Fruit fly (Drosophila melanogaster) whole organism, adult: ENCODE measurements around the gene CG43342.
A peak's percentile ranks its signal among the peaks of the same experiment; 100 is the strongest.

Source experiments
- CG11617 ChIP-seq: fragments of 200-800 bp; sonication (Bioruptor generic); optimal IDR thresholded peaks from 2 replicates; lab custom pipeline; 2017; ENCODE audit warnings: mild to moderate bottlenecking, missing biosample characterization, missing genetic modification reagents, missing genetic modification characterization
- CG12768 ChIP-seq: fragments of 200-800 bp; sonication (Bioruptor generic); optimal IDR thresholded peaks from 2 replicates; lab custom pipeline; 2017; ENCODE audit warnings: missing biosample characterization, missing genetic modification characterization, mild to moderate bottlenecking, moderate library complexity, missing genetic modification reagents
- CG14711 ChIP-seq: fragments of 200-800 bp; sonication (Bioruptor generic); optimal IDR thresholded peaks from 2 replicates; lab custom pipeline; 2018; ENCODE audit warnings: missing biosample characterization, mild to moderate bottlenecking, missing genetic modification characterization, moderate library complexity
- CG1620 ChIP-seq: fragments of 200-800 bp; sonication (Bioruptor generic); optimal IDR thresholded peaks from 2 replicates; lab custom pipeline; 2016; ENCODE audit warnings: missing biosample characterization, missing genetic modification characterization
- CG33017 ChIP-seq: fragments of 200-800 bp; sonication (Bioruptor generic); optimal IDR thresholded peaks from 2 replicates; lab custom pipeline; 2018; ENCODE audit warnings: missing biosample characterization, mild to moderate bottlenecking, missing genetic modification characterization, moderate library complexity
- CG5204 ChIP-seq: fragments of 200-800 bp; sonication (Bioruptor generic); optimal IDR thresholded peaks from 2 replicates; lab custom pipeline; 2016; ENCODE audit warnings: missing biosample characterization, missing genetic modification characterization
- CG7045 ChIP-seq: fragments of 200-800 bp; sonication (Bioruptor generic); optimal IDR thresholded peaks from 2 replicates; lab custom pipeline; 2017; ENCODE audit warnings: missing biosample characterization, mild to moderate bottlenecking, missing genetic modification characterization
- CG7101 ChIP-seq: fragments of 200-800 bp; sonication (Bioruptor generic); optimal IDR thresholded peaks from 2 replicates; lab custom pipeline; 2018; ENCODE audit warnings: missing biosample characterization, mild to moderate bottlenecking, missing genetic modification characterization, moderate library complexity
- Clk ChIP-seq: fragments of 200-800 bp; sonication (Bioruptor generic); optimal IDR thresholded peaks from 2 replicates; lab custom pipeline; 2017; ENCODE audit warnings: missing biosample characterization, missing genetic modification characterization
- Crg-1 ChIP-seq: fragments of 200-800 bp; sonication (Bioruptor generic); optimal IDR thresholded peaks from 2 replicates; lab custom pipeline; 2016; ENCODE audit warnings: missing biosample characterization, missing genetic modification characterization
- Hr96 ChIP-seq: fragments of 200-800 bp; sonication (Bioruptor generic); optimal IDR thresholded peaks from 2 replicates; lab custom pipeline; 2016; ENCODE audit warnings: missing biosample characterization, missing genetic modification characterization
- Mnt ChIP-seq: fragments of 200-800 bp; sonication (Bioruptor generic); optimal IDR thresholded peaks from 2 replicates; lab custom pipeline; 2016; ENCODE audit warnings: missing biosample characterization, mild to moderate bottlenecking, missing genetic modification characterization
- bab1 ChIP-seq: fragments of 200-800 bp; sonication (Bioruptor generic); optimal IDR thresholded peaks from 3 replicates; lab custom pipeline; 2019; ENCODE audit warnings: missing biosample characterization, mild to moderate bottlenecking, missing genetic modification characterization, moderate library complexity
- cic ChIP-seq: fragments of 200-800 bp; sonication (Bioruptor generic); optimal IDR thresholded peaks from 2 replicates; lab custom pipeline; 2017; ENCODE audit warnings: missing biosample characterization, mild to moderate bottlenecking, missing genetic modification characterization, moderate library complexity
- cnc ChIP-seq, 2 experiments: fragments of >200 bp; optimal IDR thresholded peaks; 2 replicates each; lab custom pipeline; 2017
- kay ChIP-seq: fragments of 200-800 bp; sonication (Bioruptor generic); peaks from one replicate; lab custom pipeline; 2016; ENCODE audit warnings: missing biosample characterization, missing genetic modification characterization, borderline replicate concordance
- ovo ChIP-seq: fragments of 200-800 bp; sonication (Bioruptor generic); optimal IDR thresholded peaks from 2 replicates; lab custom pipeline; 2016; ENCODE audit warnings: missing biosample characterization, missing genetic modification characterization
- pad ChIP-seq: fragments of 200-800 bp; sonication (Bioruptor generic); optimal IDR thresholded peaks from 3 replicates; lab custom pipeline; 2017; ENCODE audit warnings: missing biosample characterization, missing genetic modification characterization, mild to moderate bottlenecking, moderate library complexity, missing genetic modification reagents
- tj ChIP-seq: fragments of 200-800 bp; sonication (Bioruptor generic); optimal IDR thresholded peaks from 3 replicates; lab custom pipeline; 2017; ENCODE audit warnings: missing biosample characterization, mild to moderate bottlenecking, missing genetic modification characterization, moderate library complexity
- toe ChIP-seq: fragments of 200-800 bp; sonication (Bioruptor generic); optimal IDR thresholded peaks from 2 replicates; lab custom pipeline; 2016; ENCODE audit warnings: missing biosample characterization, missing genetic modification characterization

CG43342 gene

dm6 chr3R:22375674-22376073 lies 5.5 kb upstream of the CG43342 start, which contains the start of gene CG18596:
Gene CG18596, plus strand, starts transcription at chr3R:22375923.
- TF ChIP-seq Crg-1 (GFP tag; lab: Kevin White, UChicago): no peak
- no peak for TF ChIP-seq pad (GFP tag; lab: Kevin White, UChicago)
- no peak for TF ChIP-seq tj (GFP tag; lab: Kevin White, UChicago)
- no peak for TF ChIP-seq CG7045 (GFP tag; lab: Kevin White, UChicago)
- TF ChIP-seq CG12768: no peak
- no peak for TF ChIP-seq Clk (GFP tag; lab: Kevin White, UChicago)
- TF ChIP-seq CG14711 (tag; lab: Kevin White, UChicago): no peak
- TF ChIP-seq CG1620 (GFP tag; lab: Kevin White, UChicago): no peak
- no peak for TF ChIP-seq ovo
- TF ChIP-seq CG5204: no peak
- no peak for TF ChIP-seq toe (GFP tag; lab: Kevin White, UChicago)

dm6 chr3R:22379942-22380341 lies 1.2 kb upstream of the CG43342 start, which contains the start of gene CG34149:
Gene CG34149, plus strand, starts transcription at chr3R:22380128.
- TF ChIP-seq pad (GFP tag; lab: Kevin White, UChicago) (no peak), CG1620 (GFP tag; lab: Kevin White, UChicago) (no peak), ovo (no peak), CG7101 (tag; lab: Kevin White, UChicago) (no peak), CG7045 (GFP tag; lab: Kevin White, UChicago) (no peak), kay (GFP tag; lab: Kevin White, UChicago) (no peak), bab1 (GFP tag; lab: Kevin White, UChicago) (no peak)

- no peak for TF ChIP-seq CG33017 (tag; lab: Kevin White, UChicago)
- TF ChIP-seq CG7045 (GFP tag; lab: Kevin White, UChicago): no peak
- no peak for TF ChIP-seq ovo
- TF ChIP-seq Hr96: no peak
- TF ChIP-seq bab1 (GFP tag; lab: Kevin White, UChicago): no peak
- no peak for TF ChIP-seq pad (GFP tag; lab: Kevin White, UChicago)
- no peak for TF ChIP-seq CG14711 (tag; lab: Kevin White, UChicago)
- no peak for TF ChIP-seq Mnt (GFP tag; lab: Kevin White, UChicago)
- TF ChIP-seq CG1620 (GFP tag; lab: Kevin White, UChicago): no peak
- TF ChIP-seq tj (GFP tag; lab: Kevin White, UChicago): no peak
- no peak for TF ChIP-seq Clk (GFP tag; lab: Kevin White, UChicago)
- TF ChIP-seq kay (GFP tag; lab: Kevin White, UChicago): no peak
- TF ChIP-seq cnc (optimal IDR thresholded peaks at IDR 0.05; lab: Kevin White, UChicago): no peak
- no peak for TF ChIP-seq Crg-1 (GFP tag; lab: Kevin White, UChicago)
- TF ChIP-seq CG5204: no peak
- no peak for TF ChIP-seq CG7101 (tag; lab: Kevin White, UChicago)
- TF ChIP-seq CG12768: no peak
- no peak for TF ChIP-seq CG11617 (GFP tag; lab: Kevin White, UChicago)
Observed at dm6 chr3R:22381735-22382134, 595 bp downstream of the CG43342 start, which contains the start of gene Gpdh3. Gene Gpdh3, plus strand, starts transcription at chr3R:22382035.

dm6 chr3R:22389614-22390013 lies 8.5 kb downstream of the CG43342 start, which contains the start of the genes CAH8 and CG7059:
Gene CAH8, minus strand, starts transcription at chr3R:22389714.
Gene CG7059, plus strand, starts transcription at chr3R:22389780.
- no peak for TF ChIP-seq pad (GFP tag; lab: Kevin White, UChicago)
- TF ChIP-seq Hr96: no peak
- no peak for TF ChIP-seq Mnt (GFP tag; lab: Kevin White, UChicago)
- no peak for TF ChIP-seq CG14711 (tag; lab: Kevin White, UChicago)

- peak; percentile 53 for TF ChIP-seq tj (GFP tag; lab: Kevin White, UChicago)
- TF ChIP-seq ovo: no peak
Observed at dm6 chr3R:22390109-22390508, 9.0 kb downstream of the CG43342 start.

- TF ChIP-seq CG1620 (GFP tag; lab: Kevin White, UChicago) (no peak), cnc (optimal IDR thresholded peaks at IDR 0.05; lab: Kevin White, UChicago) (no peak), pad (GFP tag; lab: Kevin White, UChicago) (no peak), tj (GFP tag; lab: Kevin White, UChicago) (no peak), CG12768 (no peak), kay (GFP tag; lab: Kevin White, UChicago) (no peak), ovo (no peak), cic (GFP tag; lab: Kevin White, UChicago) (no peak), bab1 (GFP tag; lab: Kevin White, UChicago) (no peak), toe (GFP tag; lab: Kevin White, UChicago) (no peak), CG7045 (GFP tag; lab: Kevin White, UChicago) (no peak)
Observed at dm6 chr3R:22394004-22394403, 12.9 kb downstream of the CG43342 start, which contains the start of gene CG13857. Gene CG13857, minus strand, starts transcription at chr3R:22394104.

- TF ChIP-seq Hr96 (no peak), CG5204 (no peak), Mnt (GFP tag; lab: Kevin White, UChicago) (no peak), CG7101 (tag; lab: Kevin White, UChicago) (no peak), Clk (GFP tag; lab: Kevin White, UChicago) (no peak)
Observed at dm6 chr3R:22395409-22396178, 14.5 kb downstream of the CG43342 start.
